Fruit fly (Drosophila melanogaster) whole organism, prepupa: ENCODE results near the gene sau.

Source experiments
- Blimp-1 ChIP-seq: fragments of 200-800 bp; sonication (Bioruptor generic); optimal IDR thresholded peaks from 3 replicates; lab custom pipeline; 2017; ENCODE audit warnings: missing biosample characterization, missing genetic modification characterization, mild to moderate bottlenecking, moderate library complexity, missing genetic modification reagents
- CG10669 ChIP-seq: fragments of 200-800 bp; sonication (Bioruptor generic); optimal IDR thresholded peaks from 3 replicates; lab custom pipeline; 2018; ENCODE audit warnings: missing biosample characterization, mild to moderate bottlenecking, missing genetic modification characterization, moderate library complexity
- CG11294 ChIP-seq: fragments of 200-800 bp; sonication (Bioruptor generic); IDR thresholded peaks from 2 replicates; pipeline ENCODE4 v1.3.6; 2022; ENCODE audit warnings: missing biosample characterization, missing genetic modification characterization
- CG1621 ChIP-seq: fragments of 200-800 bp; sonication (Bioruptor generic); optimal IDR thresholded peaks from 3 replicates; lab custom pipeline; 2018; ENCODE audit warnings: missing biosample characterization, mild to moderate bottlenecking, missing genetic modification characterization
- CG16779 ChIP-seq: fragments of 200-800 bp; sonication (Bioruptor generic); optimal IDR thresholded peaks from 3 replicates; lab custom pipeline; 2017; ENCODE audit warnings: missing biosample characterization, mild to moderate bottlenecking, missing genetic modification characterization
- CG3032 ChIP-seq: fragments of 200-800 bp; optimal IDR thresholded peaks from 2 replicates; lab custom pipeline; 2019; ENCODE audit warnings: missing biosample characterization, mild to moderate bottlenecking, missing genetic modification characterization, moderate library complexity
- CG31627 ChIP-seq: fragments of 200-800 bp; sonication (Bioruptor generic); optimal IDR thresholded peaks from 3 replicates; lab custom pipeline; 2016; ENCODE audit warnings: missing biosample characterization, missing genetic modification characterization
- CG32006 ChIP-seq: fragments of 200-800 bp; sonication (Bioruptor generic); optimal IDR thresholded peaks from 3 replicates; lab custom pipeline; 2017; ENCODE audit warnings: missing biosample characterization, mild to moderate bottlenecking, missing genetic modification characterization
- CG3919 ChIP-seq: fragments of 200-800 bp; sonication (Bioruptor generic); optimal IDR thresholded peaks from 3 replicates; lab custom pipeline; 2016; ENCODE audit warnings: missing biosample characterization, missing genetic modification characterization
- CG4318 ChIP-seq: fragments of 200-800 bp; sonication (Bioruptor generic); optimal IDR thresholded peaks from 3 replicates; lab custom pipeline; 2017; ENCODE audit warnings: missing biosample characterization, mild to moderate bottlenecking, missing genetic modification characterization
- CG6163 ChIP-seq: fragments of 200-800 bp; sonication (Bioruptor generic); IDR thresholded peaks from 3 replicates; pipeline ENCODE4 v1.3.6; 2022; ENCODE audit warnings: missing biosample characterization, missing genetic modification characterization
- CG6792 ChIP-seq: fragments of 200-800 bp; sonication (Bioruptor generic); optimal IDR thresholded peaks from 3 replicates; lab custom pipeline; 2016; ENCODE audit warnings: missing biosample characterization, missing genetic modification characterization
- CG6808 ChIP-seq: fragments of 200-800 bp; sonication (Bioruptor generic); optimal IDR thresholded peaks from 3 replicates; lab custom pipeline; 2017; ENCODE audit warnings: missing biosample characterization, missing genetic modification characterization, mild to moderate bottlenecking, moderate library complexity, missing genetic modification reagents
- CG7368 ChIP-seq: fragments of 200-800 bp; sonication (Bioruptor generic); optimal IDR thresholded peaks from 3 replicates; lab custom pipeline; 2016; ENCODE audit warnings: missing biosample characterization, missing genetic modification characterization
- CG8119 ChIP-seq: fragments of 200-800 bp; sonication (Bioruptor generic); IDR thresholded peaks from 3 replicates; pipeline ENCODE4 v1.3.6; 2022; ENCODE audit warnings: missing biosample characterization, missing genetic modification characterization
- CG8319 ChIP-seq: fragments of 200-800 bp; sonication (Bioruptor generic); optimal IDR thresholded peaks from 3 replicates; lab custom pipeline; 2016; ENCODE audit warnings: missing biosample characterization, missing genetic modification characterization
- CG8632 ChIP-seq: fragments of 200-800 bp; sonication (Bioruptor generic); optimal IDR thresholded peaks from 3 replicates; lab custom pipeline; 2016; ENCODE audit warnings: missing biosample characterization, missing genetic modification characterization
- CG9139 ChIP-seq: fragments of 200-800 bp; sonication (Bioruptor generic); optimal IDR thresholded peaks from 3 replicates; lab custom pipeline; 2017; ENCODE audit warnings: missing biosample characterization, mild to moderate bottlenecking, missing genetic modification characterization
- Eip75B ChIP-seq: fragments of 200-800 bp; sonication (Bioruptor generic); optimal IDR thresholded peaks from 3 replicates; lab custom pipeline; 2016; ENCODE audit warnings: missing biosample characterization, missing genetic modification characterization
- Eip78C ChIP-seq: fragments of 200-800 bp; sonication (Bioruptor generic); peaks from one replicate; lab custom pipeline; 2016; ENCODE audit warnings: missing biosample characterization, missing genetic modification characterization
- Eip93F ChIP-seq: fragments of 200-800 bp; sonication (Bioruptor generic); optimal IDR thresholded peaks from 2 replicates; lab custom pipeline; 2016; ENCODE audit warnings: missing biosample characterization, mild to moderate bottlenecking, missing genetic modification characterization
- Ets21C ChIP-seq: fragments of 200-800 bp; sonication (Bioruptor generic); optimal IDR thresholded peaks from 3 replicates; lab custom pipeline; 2016; ENCODE audit warnings: missing biosample characterization, missing genetic modification characterization
- Ets96B ChIP-seq: fragments of 200-800 bp; optimal IDR thresholded peaks from 2 replicates; lab custom pipeline; 2019; ENCODE audit warnings: missing biosample characterization, mild to moderate bottlenecking, missing genetic modification characterization, moderate library complexity
- Hr38 ChIP-seq: sonication (Bioruptor generic); optimal IDR thresholded peaks from 2 replicates; lab custom pipeline; 2016; ENCODE audit warnings: missing biosample characterization, missing genetic modification characterization
- Hr39 ChIP-seq: fragments of 200-800 bp; sonication (Bioruptor generic); optimal IDR thresholded peaks from 2 replicates; lab custom pipeline; 2016; ENCODE audit warnings: missing biosample characterization, missing genetic modification characterization
- Hr4 ChIP-seq: fragments of 200-800 bp; sonication (Bioruptor generic); optimal IDR thresholded peaks from 3 replicates; lab custom pipeline; 2016; ENCODE audit warnings: missing biosample characterization, missing genetic modification characterization
- Lpt ChIP-seq: fragments of 200-800 bp; sonication (Bioruptor generic); optimal IDR thresholded peaks from 3 replicates; lab custom pipeline; 2016; ENCODE audit warnings: missing biosample characterization, missing genetic modification characterization
- Met ChIP-seq: fragments of 200-800 bp; sonication (Bioruptor generic); optimal IDR thresholded peaks from 3 replicates; lab custom pipeline; 2016; ENCODE audit warnings: missing biosample characterization, missing genetic modification characterization
- OdsH ChIP-seq: fragments of 200-800 bp; sonication (Bioruptor generic); optimal IDR thresholded peaks from 3 replicates; lab custom pipeline; 2016; ENCODE audit warnings: missing biosample characterization, missing genetic modification characterization
- Smox ChIP-seq: fragments of 200-800 bp; sonication (Bioruptor generic); optimal IDR thresholded peaks from 3 replicates; lab custom pipeline; 2016; ENCODE audit warnings: missing biosample characterization, missing genetic modification characterization
- Sox102F ChIP-seq: fragments of 200-800 bp; sonication (Bioruptor generic); optimal IDR thresholded peaks from 2 replicates; lab custom pipeline; 2016; ENCODE audit warnings: missing biosample characterization, mild to moderate bottlenecking, missing genetic modification characterization
- Sox14 ChIP-seq: fragments of 200-800 bp; sonication (Bioruptor generic); optimal IDR thresholded peaks from 3 replicates; lab custom pipeline; 2016; ENCODE audit warnings: missing biosample characterization, missing genetic modification characterization
- Sox15 ChIP-seq: fragments of 200-800 bp; sonication (Bioruptor generic); optimal IDR thresholded peaks from 3 replicates; lab custom pipeline; 2016; ENCODE audit warnings: missing biosample characterization, missing genetic modification characterization
- achi ChIP-seq: fragments of 200-800 bp; sonication (Bioruptor generic); optimal IDR thresholded peaks from 3 replicates; lab custom pipeline; 2016; ENCODE audit warnings: missing biosample characterization, missing genetic modification characterization
- acj6 ChIP-seq: fragments of 200-800 bp; sonication (Bioruptor generic); optimal IDR thresholded peaks from 3 replicates; lab custom pipeline; 2016; ENCODE audit warnings: missing biosample characterization, missing genetic modification characterization
- cyc ChIP-seq: fragments of 200-800 bp; sonication (Bioruptor generic); optimal IDR thresholded peaks from 3 replicates; lab custom pipeline; 2016; ENCODE audit warnings: missing biosample characterization, missing genetic modification characterization
- dac ChIP-seq: fragments of 200-800 bp; sonication (Bioruptor generic); optimal IDR thresholded peaks from 2 replicates; lab custom pipeline; 2017; ENCODE audit warnings: missing biosample characterization, mild to moderate bottlenecking, missing genetic modification characterization
- dsx ChIP-seq: fragments of 200-800 bp; optimal IDR thresholded peaks from 3 replicates; lab custom pipeline; 2019; ENCODE audit warnings: missing biosample characterization, mild to moderate bottlenecking, missing genetic modification characterization, moderate library complexity; ENCODE audit not compliant: poor library complexity, severe bottlenecking
- eg ChIP-seq: fragments of 200-800 bp; sonication (Bioruptor generic); IDR thresholded peaks from 3 replicates; pipeline ENCODE4 v1.3.6; 2022; ENCODE audit warnings: missing biosample characterization, missing genetic modification characterization
- esn ChIP-seq: fragments of 200-800 bp; sonication (Bioruptor generic); optimal IDR thresholded peaks from 2 replicates; lab custom pipeline; 2016; ENCODE audit warnings: missing biosample characterization, mild to moderate bottlenecking, missing genetic modification characterization, moderate library complexity
- fd59A ChIP-seq: fragments of 200-800 bp; sonication (Bioruptor generic); optimal IDR thresholded peaks from 2 replicates; lab custom pipeline; 2017; ENCODE audit warnings: missing biosample characterization, mild to moderate bottlenecking, missing genetic modification characterization, missing genetic modification reagents
- fd85E ChIP-seq: fragments of 200-800 bp; sonication (Bioruptor generic); optimal IDR thresholded peaks from 3 replicates; lab custom pipeline; 2016; ENCODE audit warnings: missing biosample characterization, missing genetic modification characterization
- lz ChIP-seq: fragments of 200-800 bp; sonication (Bioruptor generic); optimal IDR thresholded peaks from 3 replicates; lab custom pipeline; 2016; ENCODE audit warnings: missing biosample characterization, missing genetic modification characterization
- net ChIP-seq: fragments of 200-800 bp; sonication (Bioruptor generic); optimal IDR thresholded peaks from 3 replicates; lab custom pipeline; 2016; ENCODE audit warnings: missing biosample characterization, missing genetic modification characterization
- pdm3 ChIP-seq: fragments of 200-800 bp; sonication (Bioruptor generic); optimal IDR thresholded peaks from 3 replicates; lab custom pipeline; 2016; ENCODE audit warnings: missing biosample characterization, missing genetic modification characterization
- spab ChIP-seq: fragments of 200-800 bp; sonication (Bioruptor generic); optimal IDR thresholded peaks from 2 replicates; lab custom pipeline; 2017; ENCODE audit warnings: missing biosample characterization, mild to moderate bottlenecking, missing genetic modification characterization, missing genetic modification reagents
- topi ChIP-seq: fragments of 200-800 bp; sonication (Bioruptor generic); optimal IDR thresholded peaks from 3 replicates; lab custom pipeline; 2016; ENCODE audit warnings: missing biosample characterization, missing genetic modification characterization
- vri ChIP-seq: fragments of 200-800 bp; sonication (Bioruptor generic); optimal IDR thresholded peaks from 3 replicates; lab custom pipeline; 2016; ENCODE audit warnings: missing biosample characterization, mild to moderate bottlenecking, missing genetic modification characterization

sau gene

dm6 chr2L:2221649-2222150 is 4.4 kb upstream of the sau start (continued):
- peak; percentile 98 for TF ChIP-seq CG16779 (tag; lab: Kevin White, UChicago)
- TF ChIP-seq Eip93F (GFP tag; lab: Kevin White, UChicago), result peak; percentile 95
- peak; percentile 96 for TF ChIP-seq CG4318 (GFP tag; lab: Kevin White, UChicago)
- peak; percentile 98 for TF ChIP-seq CG6808 (GFP tag; lab: Kevin White, UChicago)
- TF ChIP-seq dsx (GFP tag; lab: Kevin White, UChicago), result peak; percentile 98
- peak; percentile 98 for TF ChIP-seq lz (GFP tag; lab: Kevin White, UChicago)
- peak; percentile 85 for TF ChIP-seq Hr38 (GFP tag; lab: Kevin White, UChicago)
- TF ChIP-seq CG3032 (tag; lab: Kevin White, UChicago), result peak; percentile 98
- peak; percentile 96 for TF ChIP-seq dac
- TF ChIP-seq Met (GFP tag; lab: Kevin White, UChicago), result peak; percentile 99
- TF ChIP-seq CG6163 (GFP tag; lab: Robert Waterston, UW), result peak; percentile 100
- TF ChIP-seq CG1621, result peak; percentile 98
- TF ChIP-seq Blimp-1, result peak; percentile 87
- peak; percentile 98 for TF ChIP-seq Lpt (GFP tag; lab: Kevin White, UChicago)
- peak; percentile 100 for TF ChIP-seq eg (GFP tag; lab: Robert Waterston, UW)
- peak; percentile 99 for TF ChIP-seq esn (GFP tag; lab: Kevin White, UChicago)
- peak; percentile 98 for TF ChIP-seq topi (GFP tag; lab: Kevin White, UChicago)
- TF ChIP-seq net (GFP tag; lab: Kevin White, UChicago), result peak; percentile 99
- TF ChIP-seq Sox15 (GFP tag; lab: Kevin White, UChicago), result peak; percentile 95
- TF ChIP-seq OdsH (GFP tag; lab: Kevin White, UChicago), result peak; percentile 99
- peak; percentile 99 for TF ChIP-seq CG8632 (GFP tag; lab: Kevin White, UChicago)
- TF ChIP-seq vri (GFP tag; lab: Kevin White, UChicago), result peak; percentile 99
- peak; percentile 99 for TF ChIP-seq Sox102F (GFP tag; lab: Kevin White, UChicago)
- peak; percentile 95 for TF ChIP-seq Ets21C
- peak; percentile 98 for TF ChIP-seq acj6
- peak; percentile 97 for TF ChIP-seq cyc
- TF ChIP-seq pdm3, result peak; percentile 99
- TF ChIP-seq CG9139, result peak; percentile 97
- peak; percentile 100 for TF ChIP-seq Hr4 (GFP tag; lab: Kevin White, UChicago)
- TF ChIP-seq fd85E, result peak; percentile 94
- peak; percentile 99 for TF ChIP-seq CG6792 (GFP tag; lab: Kevin White, UChicago)
- TF ChIP-seq Hr39 (GFP tag; lab: Kevin White, UChicago), result peak; percentile 97
- TF ChIP-seq CG8319 (GFP tag; lab: Kevin White, UChicago), result peak; percentile 98
- peak; percentile 98 for TF ChIP-seq achi (GFP tag; lab: Kevin White, UChicago)
- TF ChIP-seq fd59A (GFP tag; lab: Kevin White, UChicago), result peak; percentile 99
- TF ChIP-seq CG10669 (GFP tag; lab: Kevin White, UChicago), result peak; percentile 99
- peak; percentile 99 for TF ChIP-seq spab (GFP tag; lab: Kevin White, UChicago)
- TF ChIP-seq CG7368, result peak; percentile 98

dm6 chr2L:2222377-2222776 is 3.8 kb upstream of the sau start:
- no peak for TF ChIP-seq CG31627 (GFP tag; lab: Kevin White, UChicago)
- peak; percentile 10 for TF ChIP-seq pdm3
- no peak for TF ChIP-seq CG10669 (GFP tag; lab: Kevin White, UChicago)
- TF ChIP-seq OdsH (GFP tag; lab: Kevin White, UChicago), result peak; percentile 30
- no peak for TF ChIP-seq Sox14 (GFP tag; lab: Kevin White, UChicago)
- no peak for TF ChIP-seq Ets96B (tag; lab: Kevin White, UChicago)
- TF ChIP-seq spab (GFP tag; lab: Kevin White, UChicago), result no peak
- TF ChIP-seq CG7368, result no peak
- TF ChIP-seq CG8319 (GFP tag; lab: Kevin White, UChicago), result no peak
- TF ChIP-seq CG8119 (GFP tag; lab: Robert Waterston, UW), result peak; percentile 48; the same call in 1 of the 3 replicates
- 0 out of 3 replicates have a peak, but pooled peaks have one; percentile 38 for TF ChIP-seq eg (GFP tag; lab: Robert Waterston, UW)
- TF ChIP-seq Blimp-1, result no peak
- no peak for TF ChIP-seq CG16779 (tag; lab: Kevin White, UChicago)
- TF ChIP-seq CG6792 (GFP tag; lab: Kevin White, UChicago), result no peak
- no peak for TF ChIP-seq Ets21C
- TF ChIP-seq CG3919, result peak; percentile 4
- TF ChIP-seq Smox (GFP tag; lab: Kevin White, UChicago), result no peak
- TF ChIP-seq acj6, result no peak
- no peak for TF ChIP-seq Eip75B
- TF ChIP-seq Lpt (GFP tag; lab: Kevin White, UChicago), result no peak
- peak; percentile 8 for TF ChIP-seq dsx (GFP tag; lab: Kevin White, UChicago)
- no peak for TF ChIP-seq CG11294
- TF ChIP-seq Eip78C (GFP tag; lab: Kevin White, UChicago), result peak; percentile 78
- no peak for TF ChIP-seq Met (GFP tag; lab: Kevin White, UChicago)
- peak; percentile 46 for TF ChIP-seq CG32006 (GFP tag; lab: Kevin White, UChicago)
- no peak for TF ChIP-seq vri (GFP tag; lab: Kevin White, UChicago)
